Fruit fly (Drosophila melanogaster): ENCODE data around the gene CG31908.
A peak's percentile ranks its signal among the peaks of the same experiment; 100 is the strongest.

Gene CG31908

DNA sequence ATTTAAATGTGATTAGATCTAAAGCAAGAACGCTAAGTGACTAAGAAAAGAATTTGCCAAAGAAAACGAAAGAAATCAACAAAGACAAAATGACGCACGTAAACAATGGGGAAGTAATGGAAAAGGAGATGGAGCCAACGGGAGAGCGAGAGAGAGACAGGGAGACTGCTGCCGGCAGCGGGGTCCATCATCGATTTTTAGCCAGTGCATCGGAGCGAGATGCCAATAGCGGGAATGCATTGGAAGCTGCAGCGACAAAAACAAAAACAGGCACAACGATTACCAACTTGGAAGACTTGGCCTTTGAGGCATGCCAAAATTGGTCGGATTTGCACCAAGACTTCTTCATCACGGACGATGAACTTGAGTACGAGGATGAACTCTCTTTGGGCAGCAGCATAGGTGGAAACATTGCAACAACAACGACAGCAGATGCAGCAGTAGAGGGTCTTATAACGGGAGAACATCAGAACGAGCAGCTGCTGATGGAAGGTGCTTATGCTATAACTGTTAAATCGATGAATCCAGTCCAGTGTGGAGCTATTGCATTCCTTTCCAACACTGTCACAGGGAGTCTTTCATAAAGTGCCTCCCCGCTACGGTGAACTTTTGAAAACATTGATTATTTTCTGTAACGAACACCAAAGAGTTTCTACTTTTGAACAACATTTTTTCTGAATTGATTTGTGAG is 23.4 kb upstream of the CG31908 start:
- no peak for TF ChIP-seq CG4496 (GFP tag; IDR thresholded peaks at IDR 0.05)
- no peak for TF ChIP-seq CG8159 (tag; optimal IDR thresholded peaks at IDR 0.05)
- no peak for TF ChIP-seq Snoo (tag; optimal IDR thresholded peaks at IDR 0.05)
- peak; percentile 83 for TF ChIP-seq EcR (GFP tag; optimal IDR thresholded peaks at IDR 0.05)
- no peak for TF ChIP-seq fd96Ca (GFP tag; IDR thresholded peaks at IDR 0.05)
- TF ChIP-seq CG34367 (tag; optimal IDR thresholded peaks at IDR 0.05) = no peak
- no peak for TF ChIP-seq Pif1B (GFP tag; optimal IDR thresholded peaks at IDR 0.05)
- no peak for TF ChIP-seq CG15710 (tag; optimal IDR thresholded peaks at IDR 0.05)
- TF ChIP-seq CG12605 (GFP tag; IDR thresholded peaks at IDR 0.05) = no peak
- TF ChIP-seq gl (tag; optimal IDR thresholded peaks at IDR 0.05) = no peak
- peak; percentile 70 for TF ChIP-seq CG13204 (GFP tag; optimal IDR thresholded peaks at IDR 0.05)
- no peak for TF ChIP-seq CG8301 (tag; optimal IDR thresholded peaks at IDR 0.05)
- TF ChIP-seq CG10348 (GFP tag; IDR thresholded peaks at IDR 0.05) = no peak
- no peak for TF ChIP-seq CG14655 (GFP tag; optimal IDR thresholded peaks at IDR 0.05)
- no peak for TF ChIP-seq rn (GFP tag; IDR thresholded peaks at IDR 0.05)
- no peak for TF ChIP-seq CG32121 (GFP tag; IDR thresholded peaks at IDR 0.05)

DNA sequence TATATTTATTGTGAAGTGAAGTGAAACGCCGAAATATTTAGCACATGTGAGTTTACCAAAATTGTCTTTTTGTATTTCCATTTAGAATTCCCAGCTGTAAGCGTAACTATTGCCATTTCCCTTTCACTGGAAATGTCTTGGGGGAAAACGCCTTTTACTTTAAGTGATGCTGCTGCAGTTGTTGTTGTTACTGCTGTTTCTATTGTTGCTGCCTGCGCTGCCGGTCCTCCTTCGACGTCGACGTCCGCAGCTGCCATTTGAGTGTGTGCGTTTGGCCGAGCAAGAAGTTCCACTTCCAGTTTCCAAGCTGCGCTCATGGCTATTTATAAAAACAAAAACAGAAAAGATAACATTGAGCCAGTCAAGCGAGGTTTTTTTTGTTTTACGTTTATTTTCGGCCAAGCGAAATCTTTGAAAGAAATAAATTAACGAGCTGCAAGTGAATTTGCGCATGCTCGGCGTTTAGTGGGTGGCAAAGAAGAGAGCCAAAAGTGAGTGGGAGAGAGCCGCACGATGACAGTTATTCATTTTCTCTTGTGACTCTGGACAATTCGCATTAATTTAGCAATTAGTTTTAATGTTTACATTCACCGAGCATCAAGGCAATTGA is 22.6 kb upstream of the CG31908 start:
- TF ChIP-seq CG14655 (GFP tag; optimal IDR thresholded peaks at IDR 0.05) (no peak), Pif1A (GFP tag; optimal IDR thresholded peaks at IDR 0.05) (no peak), CG8159 (tag; optimal IDR thresholded peaks at IDR 0.05) (no peak), CG8301 (tag; optimal IDR thresholded peaks at IDR 0.05) (no peak), Snoo (tag; optimal IDR thresholded peaks at IDR 0.05) (no peak), Pif1B (GFP tag; optimal IDR thresholded peaks at IDR 0.05) (no peak), CG12605 (GFP tag; IDR thresholded peaks at IDR 0.05) (peak; percentile 44), CG4496 (GFP tag; IDR thresholded peaks at IDR 0.05) (peak; percentile 33; the same call in 1 of the 3 replicates), gl (tag; optimal IDR thresholded peaks at IDR 0.05) (no peak), CG34367 (tag; optimal IDR thresholded peaks at IDR 0.05) (no peak), CG17806 (tag; optimal IDR thresholded peaks at IDR 0.05) (no peak), CG15710 (tag; optimal IDR thresholded peaks at IDR 0.05) (no peak), CG10348 (GFP tag; IDR thresholded peaks at IDR 0.05) (no peak), rn (GFP tag; IDR thresholded peaks at IDR 0.05) (no peak), Ets98B (GFP tag; IDR thresholded peaks at IDR 0.05) (peak; percentile 39; the same call in 1 of the 2 replicates), D1 (tag; optimal IDR thresholded peaks at IDR 0.05) (no peak), EcR (GFP tag; optimal IDR thresholded peaks at IDR 0.05) (no peak), CG13204 (GFP tag; optimal IDR thresholded peaks at IDR 0.05) (no peak), CG32121 (GFP tag; IDR thresholded peaks at IDR 0.05) (peak; percentile 45; the same call in 1 of the 2 replicates), fd96Ca (GFP tag; IDR thresholded peaks at IDR 0.05) (0 out of 3 replicates have a peak, but pooled peaks have one; percentile 40), CG9948 (tag; optimal IDR thresholded peaks at IDR 0.05) (no peak)

DNA sequence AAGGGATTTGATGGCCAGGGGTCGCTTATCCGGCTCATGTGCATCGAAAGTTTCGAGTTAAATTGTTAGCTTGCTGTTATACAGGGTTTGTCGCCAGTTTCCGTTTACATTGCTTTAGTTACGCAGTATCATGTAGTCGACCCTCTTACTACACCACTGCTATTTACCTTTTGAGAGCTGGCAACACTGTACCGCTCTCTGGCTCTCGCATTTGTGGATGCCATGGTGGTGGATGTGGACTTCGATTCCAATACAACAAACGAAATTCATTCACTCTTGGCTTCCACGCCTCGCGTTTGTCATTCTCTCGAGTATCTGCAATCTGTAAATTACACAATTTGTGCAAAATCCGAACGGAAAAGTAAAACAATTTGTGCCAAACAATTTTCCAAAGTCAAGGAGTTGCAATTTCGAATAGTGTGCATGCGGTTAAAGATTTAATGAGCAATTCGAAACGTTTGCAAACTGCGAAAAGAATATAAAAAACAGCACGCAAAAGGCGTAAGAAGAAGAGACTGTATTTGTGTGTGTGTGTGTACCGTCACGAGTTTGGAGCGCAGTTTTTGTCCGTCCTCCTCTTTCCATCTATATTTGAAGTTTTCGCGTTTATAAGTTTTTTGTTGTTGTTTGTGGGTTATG is 21.9 kb upstream of the CG31908 start:
- peak; percentile 18 for TF ChIP-seq gl (tag; optimal IDR thresholded peaks at IDR 0.05)
- peak; percentile 79 for TF ChIP-seq EcR (GFP tag; optimal IDR thresholded peaks at IDR 0.05)
- TF ChIP-seq CG13204 (GFP tag; optimal IDR thresholded peaks at IDR 0.05) = no peak
- no peak for TF ChIP-seq CG14655 (GFP tag; optimal IDR thresholded peaks at IDR 0.05)
- no peak for TF ChIP-seq rn (GFP tag; IDR thresholded peaks at IDR 0.05)
- TF ChIP-seq CG9948 (tag; optimal IDR thresholded peaks at IDR 0.05) = no peak
- TF ChIP-seq Ets98B (GFP tag; IDR thresholded peaks at IDR 0.05) = peak; percentile 44; the same call in 1 of the 2 replicates
- TF ChIP-seq Pif1B (GFP tag; optimal IDR thresholded peaks at IDR 0.05) = peak; percentile 51
- TF ChIP-seq CG8159 (tag; optimal IDR thresholded peaks at IDR 0.05) = peak; percentile 11
- TF ChIP-seq D1 (tag; optimal IDR thresholded peaks at IDR 0.05) = peak; percentile 49
- TF ChIP-seq CG32121 (GFP tag; IDR thresholded peaks at IDR 0.05) = peak; percentile 22; the same call in 1 of the 2 replicates
- TF ChIP-seq Pif1A (GFP tag; optimal IDR thresholded peaks at IDR 0.05) = peak; percentile 22
- TF ChIP-seq CG34367 (tag; optimal IDR thresholded peaks at IDR 0.05) = no peak
- peak; percentile 72 for TF ChIP-seq CG12605 (GFP tag; IDR thresholded peaks at IDR 0.05)
- peak; percentile 50; the same call in 1 of the 3 replicates for TF ChIP-seq fd96Ca (GFP tag; IDR thresholded peaks at IDR 0.05)
- peak; percentile 4 for TF ChIP-seq Snoo (tag; optimal IDR thresholded peaks at IDR 0.05)
- no peak for TF ChIP-seq CG8301 (tag; optimal IDR thresholded peaks at IDR 0.05)
- TF ChIP-seq CG4496 (GFP tag; IDR thresholded peaks at IDR 0.05) = peak; percentile 46; the same call in 1 of the 3 replicates

DNA sequence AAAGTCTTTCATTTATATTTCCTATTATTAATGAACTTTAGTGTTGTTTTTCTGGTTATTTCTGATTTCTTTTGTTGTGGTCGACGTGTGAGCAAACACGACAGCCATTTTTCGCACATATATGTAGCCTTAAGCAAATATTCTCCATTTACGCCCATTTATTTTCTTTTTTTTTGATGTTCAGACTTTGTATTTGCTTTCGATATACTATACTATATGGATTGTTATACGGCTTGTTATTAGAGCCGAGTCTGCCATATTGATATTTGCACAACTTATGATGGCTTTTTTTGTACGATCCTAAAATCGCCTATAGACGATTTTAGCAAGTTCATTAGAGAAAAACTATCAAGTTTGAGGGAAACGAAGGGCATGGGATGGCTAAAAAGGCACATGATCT is 20.5 kb upstream of the CG31908 start:
- TF ChIP-seq CG9948 (tag; optimal IDR thresholded peaks at IDR 0.05) (no peak), D1 (tag; optimal IDR thresholded peaks at IDR 0.05) (no peak), Snoo (tag; optimal IDR thresholded peaks at IDR 0.05) (no peak), CG10348 (GFP tag; IDR thresholded peaks at IDR 0.05) (no peak), CG32121 (GFP tag; IDR thresholded peaks at IDR 0.05) (no peak), CG8159 (tag; optimal IDR thresholded peaks at IDR 0.05) (no peak), Ets98B (GFP tag; IDR thresholded peaks at IDR 0.05) (no peak), CG15710 (tag; optimal IDR thresholded peaks at IDR 0.05) (no peak), CG8301 (tag; optimal IDR thresholded peaks at IDR 0.05) (no peak), CG34367 (tag; optimal IDR thresholded peaks at IDR 0.05) (no peak), CG4496 (GFP tag; IDR thresholded peaks at IDR 0.05) (no peak), CG14655 (GFP tag; optimal IDR thresholded peaks at IDR 0.05) (no peak), CG12605 (GFP tag; IDR thresholded peaks at IDR 0.05) (no peak)

All from whole organism, pupa.